Fruit fly (Drosophila melanogaster) whole organism, embryonic: ENCODE data around the gene CG14982.
A peak's percentile ranks its signal among the peaks of the same experiment; 100 is the strongest.

ENCODE experiments used
- BtbVII ChIP-seq: fragments of 200-800 bp; sonication (Bioruptor generic); optimal IDR thresholded peaks from 3 replicates; lab custom pipeline; 2017; ENCODE audit warnings: missing biosample characterization, mild to moderate bottlenecking, missing genetic modification characterization
- CG10209 ChIP-seq: fragments of 200-800 bp; sonication (Bioruptor generic); optimal IDR thresholded peaks from 3 replicates; lab custom pipeline; 2017; ENCODE audit warnings: missing biosample characterization, mild to moderate bottlenecking, missing genetic modification characterization, missing genetic modification reagents
- CG10654 ChIP-seq: fragments of 200-800 bp; sonication (Bioruptor generic); optimal IDR thresholded peaks from 2 replicates; lab custom pipeline; 2016; ENCODE audit warnings: missing biosample characterization, missing genetic modification characterization
- CG12744 ChIP-seq: fragments of 200-800 bp; sonication (Bioruptor generic); optimal IDR thresholded peaks from 2 replicates; lab custom pipeline; 2016; ENCODE audit warnings: missing biosample characterization, missing genetic modification characterization
- CG12769 ChIP-seq: fragments of 200-800 bp; sonication (Bioruptor generic); optimal IDR thresholded peaks from 2 replicates; lab custom pipeline; 2019; ENCODE audit warnings: missing biosample characterization, mild to moderate bottlenecking, missing genetic modification characterization, moderate library complexity
- CG18476 ChIP-seq: fragments of 200-800 bp; sonication (Bioruptor generic); optimal IDR thresholded peaks from 2 replicates; lab custom pipeline; 2016; ENCODE audit warnings: missing biosample characterization, mild to moderate bottlenecking, missing genetic modification characterization
- CG30403 ChIP-seq: fragments of 200-800 bp; sonication (Bioruptor generic); optimal IDR thresholded peaks from 3 replicates; lab custom pipeline; 2016; ENCODE audit warnings: missing biosample characterization, missing genetic modification characterization
- CG31365 ChIP-seq: fragments of 200-800 bp; sonication (Bioruptor generic); optimal IDR thresholded peaks from 2 replicates; lab custom pipeline; 2018; ENCODE audit warnings: missing biosample characterization, mild to moderate bottlenecking, missing genetic modification characterization
- CG33557 ChIP-seq: fragments of 200-800 bp; sonication (Bioruptor generic); optimal IDR thresholded peaks from 2 replicates; lab custom pipeline; 2019; ENCODE audit warnings: missing biosample characterization, mild to moderate bottlenecking, missing genetic modification characterization, moderate library complexity
- CG34422 ChIP-seq: fragments of 200-800 bp; sonication (Bioruptor generic); IDR thresholded peaks from 3 replicates; pipeline ENCODE4 v1.3.6; 2022; ENCODE audit warnings: missing biosample characterization, missing genetic modification characterization
- CG3726 ChIP-seq: fragments of 200-800 bp; sonication (Bioruptor generic); IDR thresholded peaks from 3 replicates; pipeline ENCODE4, ENCODE4 v1.3.6; 2022; ENCODE audit warnings: missing biosample characterization, missing genetic modification characterization
- CG4282 ChIP-seq: fragments of 200-800 bp; sonication (Bioruptor generic); optimal IDR thresholded peaks from 2 replicates; lab custom pipeline; 2016; ENCODE audit warnings: missing biosample characterization, missing genetic modification characterization
- CG4424 ChIP-seq: fragments of 200-800 bp; sonication (Bioruptor generic); optimal IDR thresholded peaks from 3 replicates; lab custom pipeline; 2016; ENCODE audit warnings: missing biosample characterization, missing genetic modification characterization
- CG5180 ChIP-seq: fragments of 200-800 bp; sonication (Bioruptor generic); optimal IDR thresholded peaks from 3 replicates; lab custom pipeline; 2017; ENCODE audit warnings: missing biosample characterization, missing genetic modification characterization, mild to moderate bottlenecking, moderate library complexity, missing genetic modification reagents
- CG6175 ChIP-seq: fragments of 200-800 bp; sonication (Bioruptor generic); IDR thresholded peaks from 3 replicates; pipeline ENCODE4 v1.3.6; 2022; ENCODE audit warnings: missing biosample characterization, missing genetic modification characterization
- CG7556 ChIP-seq: fragments of 200-800 bp; sonication (Bioruptor generic); optimal IDR thresholded peaks from 2 replicates; lab custom pipeline; 2017; ENCODE audit warnings: missing biosample characterization, mild to moderate bottlenecking, missing genetic modification characterization
- CG7786 ChIP-seq: fragments of 200-800 bp; sonication (Bioruptor generic); optimal IDR thresholded peaks from 2 replicates; lab custom pipeline; 2016; ENCODE audit warnings: missing biosample characterization, missing genetic modification characterization
- CG7839 ChIP-seq: fragments of 200-800 bp; sonication (Bioruptor generic); optimal IDR thresholded peaks from 3 replicates; lab custom pipeline; 2018; ENCODE audit warnings: missing biosample characterization, mild to moderate bottlenecking, missing genetic modification characterization, moderate library complexity
- Dek ChIP-seq: fragments of 200-800 bp; sonication (Bioruptor generic); optimal IDR thresholded peaks from 3 replicates; lab custom pipeline; 2019; ENCODE audit warnings: missing biosample characterization, mild to moderate bottlenecking, missing genetic modification characterization, moderate library complexity
- E2f2 ChIP-seq: fragments of 200-800 bp; sonication (Bioruptor generic); IDR thresholded peaks from 2 replicates; pipeline ENCODE4 v1.3.6; 2022; ENCODE audit warnings: missing biosample characterization, missing genetic modification characterization
- HLH4C ChIP-seq: fragments of 200-800 bp; sonication (Bioruptor generic); IDR thresholded peaks from 3 replicates; pipeline ENCODE4 v1.3.6; 2022; ENCODE audit warnings: missing biosample characterization, missing genetic modification characterization; ENCODE audit not compliant: partially characterized antibody
- HLH54F ChIP-seq: fragments of 200-800 bp; sonication (Bioruptor generic); optimal IDR thresholded peaks from 3 replicates; lab custom pipeline; 2016; ENCODE audit warnings: missing biosample characterization, missing genetic modification characterization
- Ptx1 ChIP-seq: fragments of 200-800 bp; sonication (Bioruptor generic); IDR thresholded peaks from 2 replicates; pipeline ENCODE4 v1.3.6; 2022; ENCODE audit warnings: missing biosample characterization, missing genetic modification characterization
- Rx ChIP-seq: fragments of 200-800 bp; sonication (Bioruptor generic); IDR thresholded peaks from 2 replicates; pipeline ENCODE4 v1.3.6; 2022; ENCODE audit warnings: missing biosample characterization, missing genetic modification characterization
- Six4 ChIP-seq: fragments of 200-800 bp; sonication (Bioruptor generic); optimal IDR thresholded peaks from 2 replicates; lab custom pipeline; 2016; ENCODE audit warnings: missing biosample characterization, missing genetic modification characterization
- Sox102F ChIP-seq: fragments of 200-800 bp; sonication (Bioruptor generic); optimal IDR thresholded peaks from 2 replicates; lab custom pipeline; 2018; ENCODE audit warnings: missing biosample characterization, mild to moderate bottlenecking, missing genetic modification characterization, moderate library complexity
- Tbp ChIP-seq: fragments of >200 bp; optimal IDR thresholded peaks from 2 replicates; lab custom pipeline; 2018; ENCODE audit warnings: missing biosample characterization, missing genetic modification characterization
- ap ChIP-seq: fragments of 200-800 bp; sonication (Bioruptor generic); IDR thresholded peaks from 2 replicates; pipeline ENCODE4 v1.3.6; 2022; ENCODE audit warnings: missing biosample characterization, missing genetic modification characterization
- br ChIP-seq: fragments of >200 bp; optimal IDR thresholded peaks from 2 replicates; lab custom pipeline; 2017
- cato ChIP-seq: fragments of 200-800 bp; sonication (Bioruptor generic); optimal IDR thresholded peaks from 2 replicates; lab custom pipeline; 2016; ENCODE audit warnings: missing biosample characterization, missing genetic modification characterization, borderline replicate concordance
- caup ChIP-seq: fragments of 200-800 bp; sonication (Bioruptor generic); optimal IDR thresholded peaks from 3 replicates; lab custom pipeline; 2017; ENCODE audit warnings: missing biosample characterization, mild to moderate bottlenecking, missing genetic modification characterization, moderate library complexity; ENCODE audit not compliant: severe bottlenecking
- ci ChIP-seq: fragments of 200-800 bp; sonication (Bioruptor generic); IDR thresholded peaks from 3 replicates; pipeline ENCODE4 v1.3.6; 2022; ENCODE audit warnings: missing biosample characterization, missing genetic modification characterization
- fd3F ChIP-seq: fragments of 200-800 bp; sonication (Bioruptor generic); optimal IDR thresholded peaks from 2 replicates; lab custom pipeline; 2018; ENCODE audit warnings: missing biosample characterization, mild to moderate bottlenecking, missing genetic modification characterization, moderate library complexity
- fd64A ChIP-seq: fragments of 200-800 bp; sonication (Bioruptor generic); optimal IDR thresholded peaks from 3 replicates; lab custom pipeline; 2018; ENCODE audit warnings: missing biosample characterization, mild to moderate bottlenecking, missing genetic modification characterization
- gcm2 ChIP-seq: fragments of 200-800 bp; sonication (Bioruptor generic); optimal IDR thresholded peaks from 2 replicates; lab custom pipeline; 2016; ENCODE audit warnings: missing biosample characterization, missing genetic modification characterization
- grn ChIP-seq: fragments of 200-800 bp; sonication (Bioruptor generic); optimal IDR thresholded peaks from 3 replicates; lab custom pipeline; 2017; ENCODE audit warnings: missing biosample characterization, missing genetic modification characterization
- gsb-n ChIP-seq: fragments of 200-800 bp; sonication (Bioruptor generic); optimal IDR thresholded peaks from 3 replicates; lab custom pipeline; 2018; ENCODE audit warnings: missing biosample characterization, mild to moderate bottlenecking, missing genetic modification characterization
- her ChIP-seq: fragments of 200-800 bp; sonication (Bioruptor generic); optimal IDR thresholded peaks from 2 replicates; lab custom pipeline; 2016; ENCODE audit warnings: missing biosample characterization, missing genetic modification characterization
- jing ChIP-seq: fragments of 200-800 bp; sonication (Bioruptor generic); optimal IDR thresholded peaks from 2 replicates; lab custom pipeline; 2018; ENCODE audit warnings: missing biosample characterization, mild to moderate bottlenecking, missing genetic modification characterization
- luna ChIP-seq: fragments of 200-800 bp; sonication (Bioruptor generic); optimal IDR thresholded peaks from 2 replicates; lab custom pipeline; 2016; ENCODE audit warnings: missing biosample characterization, missing genetic modification characterization
- mld ChIP-seq: fragments of 200-800 bp; sonication (Bioruptor generic); IDR thresholded peaks from 3 replicates; pipeline ENCODE4 v1.3.6; 2022; ENCODE audit warnings: missing biosample characterization, missing genetic modification characterization; ENCODE audit not compliant: partially characterized antibody
- nau ChIP-seq: fragments of 200-800 bp; sonication (Bioruptor generic); optimal IDR thresholded peaks from 3 replicates; lab custom pipeline; 2017; ENCODE audit warnings: missing biosample characterization, mild to moderate bottlenecking, missing genetic modification characterization, missing genetic modification reagents
- nom ChIP-seq: fragments of 200-800 bp; sonication (Bioruptor generic); optimal IDR thresholded peaks from 2 replicates; lab custom pipeline; 2017; ENCODE audit warnings: missing biosample characterization, missing genetic modification characterization, mild to moderate bottlenecking, moderate library complexity, missing genetic modification reagents
- p53 ChIP-seq: fragments of 200-800 bp; sonication (Bioruptor generic); optimal IDR thresholded peaks from 2 replicates; lab custom pipeline; 2016; ENCODE audit warnings: missing biosample characterization, missing genetic modification characterization
- pita ChIP-seq: fragments of 200-800 bp; sonication (Bioruptor generic); optimal IDR thresholded peaks from 2 replicates; lab custom pipeline; 2017; ENCODE audit warnings: missing biosample characterization, mild to moderate bottlenecking, missing genetic modification characterization
- repo ChIP-seq: fragments of 200-800 bp; sonication (Bioruptor generic); optimal IDR thresholded peaks from 2 replicates; lab custom pipeline; 2016; ENCODE audit warnings: missing biosample characterization, missing genetic modification characterization
- ssp ChIP-seq: fragments of 200-800 bp; sonication (Bioruptor generic); IDR thresholded peaks from 2 replicates; pipeline ENCODE4 v1.3.6; 2022; ENCODE audit warnings: missing biosample characterization, missing genetic modification characterization
- stc ChIP-seq: fragments of 200-800 bp; sonication (Bioruptor generic); IDR thresholded peaks from 2 replicates; pipeline ENCODE4 v1.3.6; 2022; ENCODE audit warnings: missing biosample characterization, missing genetic modification characterization
- stwl ChIP-seq: fragments of 200-800 bp; sonication (Bioruptor generic); optimal IDR thresholded peaks from 3 replicates; lab custom pipeline; 2018; ENCODE audit warnings: missing biosample characterization, mild to moderate bottlenecking, missing genetic modification characterization, moderate library complexity
- zfh1 ChIP-seq: fragments of 200-800 bp; sonication (Bioruptor generic); IDR thresholded peaks from 3 replicates; pipeline ENCODE4 v1.3.6; 2022; ENCODE audit warnings: missing biosample characterization, missing genetic modification characterization

Gene CG14982

DNA sequence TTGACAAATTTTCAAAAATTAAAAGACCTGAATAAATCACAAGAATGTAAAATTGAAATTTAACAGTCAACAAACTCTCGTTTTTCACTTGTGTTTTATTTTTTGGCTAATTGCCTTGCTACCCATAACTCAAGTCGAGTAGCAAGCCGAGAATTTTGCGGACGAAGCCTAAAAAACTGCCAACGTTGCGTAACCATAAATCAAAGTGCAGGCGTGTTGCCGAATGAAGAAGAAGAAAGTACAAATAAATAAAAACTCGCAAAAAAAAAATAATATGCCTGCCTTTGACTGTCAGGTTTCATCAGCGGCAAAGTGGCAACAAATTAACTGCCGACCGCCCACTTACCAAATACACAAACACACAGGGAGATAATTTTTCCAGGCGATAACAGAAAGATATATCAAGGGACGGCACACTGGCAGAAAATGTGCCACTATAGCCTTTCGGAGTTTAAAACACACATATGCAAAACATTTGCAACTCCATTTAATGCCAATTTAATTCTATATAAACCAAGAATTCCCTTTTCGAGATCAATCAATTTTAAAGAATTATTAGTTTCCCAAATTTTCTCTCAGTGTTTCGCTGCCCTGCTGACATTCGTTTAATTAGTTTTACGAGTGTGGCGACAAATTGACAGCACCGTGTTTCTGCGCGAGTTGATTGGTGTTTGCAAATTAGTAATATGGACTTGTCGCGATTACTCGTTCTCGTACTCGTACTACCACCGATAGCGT is 14.1 kb upstream of the CG14982 start (continued):
- TF ChIP-seq repo (peak; percentile 65), her (GFP tag; lab: Kevin White, UChicago) (peak; percentile 81), CG6175 (peak; percentile 86), CG3726 (GFP tag; lab: Robert Waterston, UW) (peak; percentile 76; the same call in 2 of the 3 replicates), HLH4C (GFP tag; lab: Robert Waterston, UW) (no peak), stc (GFP tag; lab: Robert Waterston, UW) (peak; percentile 83), CG4282 (GFP tag; lab: Kevin White, UChicago) (peak; percentile 72), Tbp (no peak), CG12744 (GFP tag; lab: Kevin White, UChicago) (peak; percentile 77), HLH54F (peak; percentile 93), luna (GFP tag; lab: Kevin White, UChicago) (peak; percentile 59), fd64A (GFP tag; lab: Kevin White, UChicago) (no peak), ssp (GFP tag; lab: Robert Waterston, UW) (peak; percentile 70), stwl (no peak), CG30403 (GFP tag; lab: Kevin White, UChicago) (peak; percentile 85), ci (GFP tag; lab: Robert Waterston, UW) (peak; percentile 92), CG10654 (GFP tag; lab: Kevin White, UChicago) (peak; percentile 52), gsb-n (tag; lab: Kevin White, UChicago) (no peak), ap (peak; percentile 73), CG12769 (tag; lab: Kevin White, UChicago) (peak; percentile 97), Dek (tag; lab: Kevin White, UChicago) (peak; percentile 91), fd3F (GFP tag; lab: Kevin White, UChicago) (peak; percentile 89), CG7786 (peak; percentile 93), br (no peak), Six4 (GFP tag; lab: Kevin White, UChicago) (peak; percentile 55), Ptx1 (GFP tag; lab: Robert Waterston, UW) (peak; percentile 88), zfh1 (peak; percentile 71; the same call in 2 of the 3 replicates), cato (GFP tag; lab: Kevin White, UChicago) (peak; percentile 42), CG34422 (GFP tag; lab: Robert Waterston, UW) (peak; percentile 83), E2f2 (GFP tag; lab: Robert Waterston, UW) (peak; percentile 64; the same call in 1 of the 2 replicates), gcm2 (peak; percentile 57), nau (GFP tag; lab: Kevin White, UChicago) (peak; percentile 77), CG33557 (GFP tag; lab: Kevin White, UChicago) (no peak), BtbVII (GFP tag; lab: Kevin White, UChicago) (peak; percentile 89), CG7839 (tag; lab: Kevin White, UChicago) (peak; percentile 91), caup (GFP tag; lab: Kevin White, UChicago) (peak; percentile 93), pita (GFP tag; lab: Kevin White, UChicago) (no peak), Sox102F (GFP tag; lab: Kevin White, UChicago) (peak; percentile 87), Rx (GFP tag; lab: Robert Waterston, UW) (peak; percentile 66), CG31365 (peak; percentile 51), CG18476 (peak; percentile 78), grn (peak; percentile 3), CG10209 (GFP tag; lab: Kevin White, UChicago) (peak; percentile 88), p53 (GFP tag; lab: Kevin White, UChicago) (peak; percentile 18), CG7556 (peak; percentile 82), mld (GFP tag; lab: Robert Waterston, UW) (no peak), nom (GFP tag; lab: Kevin White, UChicago) (no peak), CG4424 (GFP tag; lab: Kevin White, UChicago) (peak; percentile 63), CG5180 (GFP tag; lab: Kevin White, UChicago) (peak; percentile 46), jing (GFP tag; lab: Kevin White, UChicago) (peak; percentile 66)
